Fruit fly (Drosophila melanogaster): ENCODE results near the gene ben.

- no peak for TF ChIP-seq CTCF (optimal IDR thresholded peaks at IDR 0.05)
- no peak for TF ChIP-seq CG8478 (optimal IDR thresholded peaks at IDR 0.05)
Measured at dm6 chrX:14038023-14038422, 41.9 kb downstream of the ben start.

Measured in S2 (cell line).